Fruit fly (Drosophila melanogaster) whole organism, embryonic: Measurements from ENCODE around the gene CG43347.

Source experiments
- B-H2 ChIP-seq: fragments of 200-800 bp; sonication (Bioruptor generic); optimal IDR thresholded peaks from 2 replicates; lab custom pipeline; 2018; ENCODE audit warnings: missing biosample characterization, mild to moderate bottlenecking, missing genetic modification characterization
- BEAF-32 ChIP-seq: fragments of 200-800 bp; sonication (Bioruptor generic); optimal IDR thresholded peaks from 3 replicates; lab custom pipeline; 2017; ENCODE audit warnings: missing biosample characterization, missing genetic modification characterization, mild to moderate bottlenecking, moderate library complexity, missing genetic modification reagents
- CG10209 ChIP-seq: fragments of 200-800 bp; sonication (Bioruptor generic); optimal IDR thresholded peaks from 3 replicates; lab custom pipeline; 2017; ENCODE audit warnings: missing biosample characterization, mild to moderate bottlenecking, missing genetic modification characterization, missing genetic modification reagents
- CG10366 ChIP-seq: fragments of 200-800 bp; sonication (Bioruptor generic); IDR thresholded peaks from 2 replicates; pipeline ENCODE4 v1.3.6; 2022; ENCODE audit warnings: missing biosample characterization, missing genetic modification characterization
- CG10959 ChIP-seq: fragments of 200-800 bp; sonication (Bioruptor generic); IDR thresholded peaks from 2 replicates; pipeline ENCODE4 v1.3.6; 2022; ENCODE audit warnings: missing biosample characterization, missing genetic modification characterization
- CG11247 ChIP-seq: fragments of 200-800 bp; sonication (Bioruptor generic); IDR thresholded peaks from 2 replicates; pipeline ENCODE4 v1.3.6; 2022; ENCODE audit warnings: missing biosample characterization, missing genetic modification characterization
- CG11398 ChIP-seq: fragments of 200-800 bp; sonication (Bioruptor generic); optimal IDR thresholded peaks from 2 replicates; lab custom pipeline; 2016; ENCODE audit warnings: missing biosample characterization, missing genetic modification characterization
- CG14050 ChIP-seq: fragments of 200-800 bp; sonication (Bioruptor generic); IDR thresholded peaks from 3 replicates; pipeline ENCODE4 v1.3.6; 2022; ENCODE audit warnings: missing biosample characterization, missing genetic modification characterization
- CG16779 ChIP-seq: fragments of 200-800 bp; sonication (Bioruptor generic); IDR thresholded peaks from 2 replicates; pipeline ENCODE4 v1.3.6; 2022; ENCODE audit warnings: missing biosample characterization, missing genetic modification characterization
- CG1792 ChIP-seq: fragments of 200-800 bp; sonication (Bioruptor generic); optimal IDR thresholded peaks from 2 replicates; lab custom pipeline; 2016; ENCODE audit warnings: missing biosample characterization, missing genetic modification characterization
- CG3281 ChIP-seq: fragments of 200-800 bp; sonication (Bioruptor generic); optimal IDR thresholded peaks from 3 replicates; lab custom pipeline; 2017; ENCODE audit warnings: missing biosample characterization, mild to moderate bottlenecking, missing genetic modification characterization
- CG34224 ChIP-seq: fragments of 200-800 bp; sonication (Bioruptor generic); IDR thresholded peaks from 3 replicates; pipeline ENCODE4 v1.3.6; 2022; ENCODE audit warnings: missing biosample characterization, missing genetic modification characterization; ENCODE audit not compliant: partially characterized antibody
- CG34376 ChIP-seq: fragments of 200-800 bp; sonication (Bioruptor generic); optimal IDR thresholded peaks from 2 replicates; lab custom pipeline; 2018; ENCODE audit warnings: missing biosample characterization, mild to moderate bottlenecking, missing genetic modification characterization
- CG34422 ChIP-seq: fragments of 200-800 bp; sonication (Bioruptor generic); IDR thresholded peaks from 3 replicates; pipeline ENCODE4 v1.3.6; 2022; ENCODE audit warnings: missing biosample characterization, missing genetic modification characterization
- CG4617 ChIP-seq: fragments of 200-800 bp; sonication (Bioruptor generic); optimal IDR thresholded peaks from 3 replicates; lab custom pipeline; 2016; ENCODE audit warnings: missing biosample characterization, missing genetic modification characterization, borderline replicate concordance
- CG4730 ChIP-seq: fragments of 200-800 bp; sonication (Bioruptor generic); IDR thresholded peaks from 2 replicates; pipeline ENCODE4 v1.3.6; 2022; ENCODE audit warnings: missing biosample characterization, missing genetic modification characterization
- CG6683 ChIP-seq: fragments of 200-800 bp; sonication (Bioruptor generic); optimal IDR thresholded peaks from 2 replicates; lab custom pipeline; 2017; ENCODE audit warnings: missing biosample characterization, mild to moderate bottlenecking, missing genetic modification characterization, missing genetic modification reagents
- CG6813 ChIP-seq: fragments of 200-800 bp; sonication (Bioruptor generic); optimal IDR thresholded peaks from 2 replicates; lab custom pipeline; 2017; ENCODE audit warnings: missing biosample characterization, missing genetic modification characterization, mild to moderate bottlenecking, moderate library complexity, missing genetic modification reagents
- CG7928 ChIP-seq: fragments of 200-800 bp; sonication (Bioruptor generic); optimal IDR thresholded peaks from 2 replicates; lab custom pipeline; 2017; ENCODE audit warnings: missing biosample characterization, mild to moderate bottlenecking, missing genetic modification characterization
- Dfd ChIP-seq, 2 experiments: fragments of >200 bp; optimal IDR thresholded peaks; 2 replicates each; lab custom pipeline; 2017; ENCODE audit warnings: missing biosample characterization in 2 of 2, missing genetic modification characterization in 2 of 2
- Ets65A ChIP-seq: fragments of 200-800 bp; sonication (Bioruptor generic); peaks from one replicate; lab custom pipeline; 2016; ENCODE audit warnings: missing biosample characterization, missing genetic modification characterization
- Fer1 ChIP-seq: fragments of 200-800 bp; sonication (Bioruptor generic); optimal IDR thresholded peaks from 2 replicates; lab custom pipeline; 2017; ENCODE audit warnings: missing biosample characterization, mild to moderate bottlenecking, missing genetic modification characterization
- HHEX ChIP-seq: fragments of 200-800 bp; sonication (Bioruptor generic); optimal IDR thresholded peaks from 3 replicates; lab custom pipeline; 2017; ENCODE audit warnings: missing biosample characterization, mild to moderate bottlenecking, missing genetic modification characterization, missing genetic modification reagents
- Hey ChIP-seq: fragments of 200-800 bp; sonication (Bioruptor generic); optimal IDR thresholded peaks from 3 replicates; lab custom pipeline; 2018; ENCODE audit warnings: missing biosample characterization, mild to moderate bottlenecking, missing genetic modification characterization
- Hmr ChIP-seq: fragments of 200-800 bp; sonication (Bioruptor generic); optimal IDR thresholded peaks from 3 replicates; lab custom pipeline; 2017; ENCODE audit warnings: mild to moderate bottlenecking, missing biosample characterization, missing genetic modification reagents, missing genetic modification characterization
- Mes4 ChIP-seq: fragments of 200-800 bp; sonication (Bioruptor generic); optimal IDR thresholded peaks from 2 replicates; lab custom pipeline; 2016; ENCODE audit warnings: missing biosample characterization, missing genetic modification characterization
- NFAT ChIP-seq: fragments of 200-800 bp; sonication (Bioruptor generic); IDR thresholded peaks from 2 replicates; pipeline ENCODE4 v1.3.6; 2022; ENCODE audit warnings: missing biosample characterization, missing genetic modification characterization
- Neu2 ChIP-seq: fragments of 200-800 bp; sonication (Bioruptor generic); optimal IDR thresholded peaks from 3 replicates; lab custom pipeline; 2016; ENCODE audit warnings: missing biosample characterization, missing genetic modification characterization, borderline replicate concordance
- Sry-δ ChIP-seq: fragments of 200-800 bp; sonication (Bioruptor generic); optimal IDR thresholded peaks from 2 replicates; lab custom pipeline; 2016; ENCODE audit warnings: missing biosample characterization, missing genetic modification characterization
- Tbp ChIP-seq: fragments of >200 bp; optimal IDR thresholded peaks from 2 replicates; lab custom pipeline; 2018; ENCODE audit warnings: missing biosample characterization, missing genetic modification characterization
- al ChIP-seq: fragments of 200-800 bp; sonication (Bioruptor generic); IDR thresholded peaks from 2 replicates; pipeline ENCODE4 v1.3.6; 2022; ENCODE audit warnings: missing biosample characterization, missing genetic modification characterization
- ato ChIP-seq: fragments of 200-800 bp; sonication (Bioruptor generic); IDR thresholded peaks from 2 replicates; pipeline ENCODE4 v1.3.6; 2022; ENCODE audit warnings: missing biosample characterization, missing genetic modification characterization; ENCODE audit not compliant: partially characterized antibody
- cas ChIP-seq: fragments of 200-800 bp; sonication (Bioruptor generic); IDR thresholded peaks from 2 replicates; pipeline ENCODE4 v1.3.6; 2022; ENCODE audit warnings: missing biosample characterization, missing genetic modification characterization
- cato ChIP-seq: fragments of 200-800 bp; sonication (Bioruptor generic); optimal IDR thresholded peaks from 2 replicates; lab custom pipeline; 2016; ENCODE audit warnings: missing biosample characterization, missing genetic modification characterization, borderline replicate concordance
- corto ChIP-seq: fragments of 200-800 bp; sonication (Bioruptor generic); optimal IDR thresholded peaks from 2 replicates; lab custom pipeline; 2016; ENCODE audit warnings: missing biosample characterization, mild to moderate bottlenecking, missing genetic modification characterization, moderate library complexity
- emc ChIP-seq: fragments of 200-800 bp; sonication (Bioruptor generic); optimal IDR thresholded peaks from 2 replicates; lab custom pipeline; 2016; ENCODE audit warnings: missing biosample characterization, missing genetic modification characterization
- eve ChIP-seq, 2 experiments: fragments of >200 bp; optimal IDR thresholded peaks; 2 replicates each; lab custom pipeline; 2017; ENCODE audit warnings: missing biosample characterization in 2 of 2, missing genetic modification characterization in 2 of 2
- gfzf ChIP-seq: fragments of 200-800 bp; sonication (Bioruptor generic); optimal IDR thresholded peaks from 2 replicates; lab custom pipeline; 2016; ENCODE audit warnings: missing biosample characterization, mild to moderate bottlenecking, missing genetic modification characterization, moderate library complexity
- gsb-n ChIP-seq: fragments of 200-800 bp; sonication (Bioruptor generic); optimal IDR thresholded peaks from 3 replicates; lab custom pipeline; 2018; ENCODE audit warnings: missing biosample characterization, mild to moderate bottlenecking, missing genetic modification characterization
- ham ChIP-seq: fragments of 200-800 bp; sonication (Bioruptor generic); IDR thresholded peaks from 2 replicates; pipeline ENCODE4 v1.3.6; 2022; ENCODE audit warnings: missing biosample characterization, missing genetic modification characterization
- her ChIP-seq: fragments of 200-800 bp; sonication (Bioruptor generic); optimal IDR thresholded peaks from 2 replicates; lab custom pipeline; 2016; ENCODE audit warnings: missing biosample characterization, missing genetic modification characterization
- jigr1 ChIP-seq: fragments of 200-800 bp; sonication (Bioruptor generic); IDR thresholded peaks from 3 replicates; pipeline ENCODE4 v1.3.6; 2022; ENCODE audit warnings: missing biosample characterization, missing genetic modification characterization
- p53 ChIP-seq: fragments of 200-800 bp; sonication (Bioruptor generic); optimal IDR thresholded peaks from 2 replicates; lab custom pipeline; 2016; ENCODE audit warnings: missing biosample characterization, missing genetic modification characterization
- pb ChIP-seq: fragments of 200-800 bp; sonication (Bioruptor generic); optimal IDR thresholded peaks from 3 replicates; lab custom pipeline; 2016; ENCODE audit warnings: missing biosample characterization, missing genetic modification characterization
- psq ChIP-seq: fragments of 200-800 bp; sonication (Bioruptor generic); optimal IDR thresholded peaks from 2 replicates; lab custom pipeline; 2017; ENCODE audit warnings: missing biosample characterization, missing genetic modification characterization
- sc ChIP-seq, 3 experiments: fragments of >200 bp in 2 of 3; fragments of 200-800 bp in 1 of 3; sonication (Bioruptor generic) in 1 of 3; optimal IDR thresholded peaks; 2 replicates in 2 of 3; 3 replicates in 1 of 3; lab custom pipeline; 2017; ENCODE audit warnings: mild to moderate bottlenecking in 1 of 3, missing biosample characterization in 1 of 3, missing genetic modification characterization in 1 of 3, missing genetic modification reagents in 1 of 3
- sim ChIP-seq: fragments of 200-800 bp; sonication (Bioruptor generic); IDR thresholded peaks from 2 replicates; pipeline ENCODE4 v1.3.6; 2022; ENCODE audit warnings: missing biosample characterization, missing genetic modification characterization
- stc ChIP-seq: fragments of 200-800 bp; sonication (Bioruptor generic); IDR thresholded peaks from 2 replicates; pipeline ENCODE4 v1.3.6; 2022; ENCODE audit warnings: missing biosample characterization, missing genetic modification characterization
- stwl ChIP-seq: fragments of 200-800 bp; sonication (Bioruptor generic); optimal IDR thresholded peaks from 3 replicates; lab custom pipeline; 2018; ENCODE audit warnings: missing biosample characterization, mild to moderate bottlenecking, missing genetic modification characterization, moderate library complexity
- tna ChIP-seq: fragments of 200-800 bp; sonication (Bioruptor generic); IDR thresholded peaks from 2 replicates; pipeline ENCODE4 v1.3.6; 2022; ENCODE audit warnings: missing biosample characterization, missing genetic modification characterization; ENCODE audit not compliant: partially characterized antibody

The CG43347 gene

DNA sequence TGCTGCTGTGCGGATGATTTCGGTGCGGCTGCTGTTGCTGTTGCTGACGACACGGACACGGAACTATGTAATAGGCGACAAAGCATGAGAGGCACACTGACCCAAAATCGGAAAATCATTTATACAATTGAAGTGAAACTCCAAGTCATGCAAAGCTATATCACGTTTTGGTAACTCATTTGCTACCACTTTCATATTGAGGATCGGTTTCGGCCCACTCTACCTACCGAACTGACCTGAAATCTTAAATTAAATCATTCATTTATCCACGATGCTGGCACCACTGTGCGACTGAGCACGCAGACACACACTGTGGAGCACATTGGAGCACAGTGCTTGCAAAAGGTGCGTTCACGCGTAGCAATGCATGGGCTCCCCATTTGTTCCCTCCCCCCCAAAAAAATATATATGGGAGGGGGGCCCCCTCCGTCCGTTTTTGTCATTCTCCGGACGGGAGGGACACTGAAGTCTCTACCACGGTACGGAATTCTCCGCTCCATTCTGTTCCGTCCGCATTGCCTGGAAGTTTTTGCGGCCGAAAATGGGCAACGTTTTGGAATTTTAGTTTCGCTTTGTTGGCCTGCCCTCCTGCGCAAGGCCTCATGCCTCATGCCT lies 49.7 kb downstream of the CG43347 start (continued):
- TF ChIP-seq sim (GFP tag; lab: Robert Waterston, UW) (no peak), gfzf (GFP tag; lab: Kevin White, UChicago) (no peak), CG6683 (GFP tag; lab: Kevin White, UChicago) (no peak), Sry-δ (GFP tag; lab: Kevin White, UChicago) (no peak), pb (GFP tag; lab: Kevin White, UChicago) (peak; percentile 18), CG4730 (GFP tag; lab: Robert Waterston, UW) (no peak), cas (GFP tag; lab: Robert Waterston, UW) (no peak), her (peak; percentile 39), emc (no peak), CG10959 (GFP tag; lab: Robert Waterston, UW) (no peak), CG10209 (GFP tag; lab: Kevin White, UChicago) (peak; percentile 55), NFAT (GFP tag; lab: Robert Waterston, UW) (peak; percentile 4; the same call in 1 of the 2 replicates), CG4617 (GFP tag; lab: Kevin White, UChicago) (peak; percentile 9), al (GFP tag; lab: Robert Waterston, UW) (0 out of 2 replicates have a peak, but pooled peaks have one; percentile 15), CG34422 (GFP tag; lab: Robert Waterston, UW) (0 out of 3 replicates have a peak, but pooled peaks have one; percentile 22), Hmr (peak; percentile 53), tna (no peak), BEAF-32 (GFP tag; lab: Kevin White, UChicago) (no peak), CG16779 (GFP tag; lab: Robert Waterston, UW) (no peak), Dfd (GFP tag; optimal IDR thresholded peaks at IDR 0.05; lab: Kevin White, UChicago) (no peak), gsb-n (tag; lab: Kevin White, UChicago) (peak; percentile 33), CG11398 (GFP tag; lab: Kevin White, UChicago) (no peak), CG11247 (GFP tag; lab: Robert Waterston, UW) (no peak), Tbp (GFP tag; lab: Kevin White, UChicago) (no peak), Ets65A (GFP tag; lab: Kevin White, UChicago) (no peak), ham (GFP tag; lab: Robert Waterston, UW) (no peak), HHEX (peak; percentile 54), Hey (no peak), CG1792 (GFP tag; lab: Kevin White, UChicago) (no peak), CG7928 (GFP tag; lab: Kevin White, UChicago) (no peak), CG34376 (no peak), B-H2 (no peak), stc (GFP tag; lab: Robert Waterston, UW) (peak; percentile 23; the same call in 1 of the 2 replicates), CG10366 (GFP tag; lab: Robert Waterston, UW) (peak; percentile 55; the same call in 1 of the 2 replicates), eve (GFP tag; optimal IDR thresholded peaks at IDR 0.05; lab: Kevin White, UChicago) (no peak), Fer1 (peak; percentile 45), Mes4 (GFP tag; lab: Kevin White, UChicago) (no peak), stwl (tag; lab: Kevin White, UChicago) (no peak), cato (no peak), CG14050 (peak; percentile 30; the same call in 1 of the 3 replicates), ato (GFP tag; lab: Robert Waterston, UW) (no peak), psq (no peak), Neu2 (GFP tag; lab: Kevin White, UChicago) (no peak), CG3281 (GFP tag; lab: Kevin White, UChicago) (peak; percentile 11), jigr1 (GFP tag; lab: Robert Waterston, UW) (no peak), CG34224 (GFP tag; lab: Robert Waterston, UW) (no peak), CG6813 (GFP tag; lab: Kevin White, UChicago) (peak; percentile 50), corto (GFP tag; lab: Kevin White, UChicago) (no peak), p53 (GFP tag; lab: Kevin White, UChicago) (no peak), sc (optimal IDR thresholded peaks at IDR 0.05; lab: Kevin White, UChicago) (no peak), sc (GFP tag; optimal IDR thresholded peaks at IDR 0.05; lab: Kevin White, UChicago) (peak; percentile 35)
